Worm (Caenorhabditis elegans): ENCODE data around the gene tbc-20.

The tbc-20 gene

DNA sequence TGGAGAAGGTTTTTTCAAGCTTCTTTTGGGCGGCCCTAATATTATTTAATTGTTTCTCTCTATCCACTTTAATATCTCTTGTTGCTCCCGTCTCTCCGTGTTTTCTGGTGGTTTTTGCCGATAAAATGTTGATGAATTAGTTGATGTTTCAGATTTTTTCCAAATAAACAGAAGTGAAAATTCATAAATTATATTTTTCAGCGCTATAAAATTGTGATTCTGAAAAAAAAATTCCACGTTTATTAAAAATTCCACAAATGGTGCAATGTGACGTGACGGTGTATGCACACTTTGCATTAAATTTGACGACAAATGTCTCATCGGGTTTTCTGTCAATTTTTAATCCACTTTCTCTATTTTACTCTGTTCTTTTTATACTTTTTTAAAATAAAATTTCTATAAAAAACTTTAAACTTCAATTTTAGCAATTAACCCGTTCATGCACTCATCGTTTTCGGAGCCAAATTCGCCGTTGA is at the start of gene tbc-20:
tbc-20 (plus strand) TSS at position 426 of the 476 bp plus-strand sequence.
- peak; percentile 10 for TF ChIP-seq nhr-43 (tag; optimal IDR thresholded peaks at IDR 0.05; ENCODE audit: poor library complexity, severe bottlenecking)
- TF ChIP-seq pha-4 (tag; optimal IDR thresholded peaks at IDR 0.05), result peak; percentile 57
- TF ChIP-seq unc-39 (tag; optimal IDR thresholded peaks at IDR 0.05), result no peak
- TF ChIP-seq ztf-11 (tag; optimal IDR thresholded peaks at IDR 0.05), result no peak
- no peak for TF ChIP-seq lsy-12 (tag; optimal IDR thresholded peaks at IDR 0.05)
- TF ChIP-seq nhr-11 (tag; optimal IDR thresholded peaks at IDR 0.05), result no peak
- TF ChIP-seq nhr-28 (tag; optimal IDR thresholded peaks at IDR 0.05), result no peak
- peak; percentile 29 for TF ChIP-seq hmg-11 (tag; optimal IDR thresholded peaks at IDR 0.05)
- no peak for TF ChIP-seq mml-1 (tag; optimal IDR thresholded peaks at IDR 0.05)
- no peak for TF ChIP-seq fkh-10 (GFP tag; optimal IDR thresholded peaks at IDR 0.05)
- TF ChIP-seq ceh-82 (tag; optimal IDR thresholded peaks at IDR 0.05), result no peak
- no peak for TF ChIP-seq ceh-28 (tag; optimal IDR thresholded peaks at IDR 0.05)
- TF ChIP-seq nhr-25 (tag; optimal IDR thresholded peaks at IDR 0.05), result no peak
- no peak for TF ChIP-seq egl-5 (tag; optimal IDR thresholded peaks at IDR 0.05)
- TF ChIP-seq R02D3.7 (tag; optimal IDR thresholded peaks at IDR 0.05), result no peak
- peak; percentile 8 for TF ChIP-seq elt-2 (tag; optimal IDR thresholded peaks at IDR 0.05)
- TF ChIP-seq ceh-9 (tag; optimal IDR thresholded peaks at IDR 0.05), result no peak
- TF ChIP-seq nhr-67 (tag; optimal IDR thresholded peaks at IDR 0.05), result no peak
- no peak for TF ChIP-seq mdl-1 (tag; optimal IDR thresholded peaks at IDR 0.05)
- TF ChIP-seq ama-1 (optimal IDR thresholded peaks at IDR 0.05), result no peak
- peak; percentile 4 for TF ChIP-seq pqm-1 (tag; optimal IDR thresholded peaks at IDR 0.05)
- no peak for TF ChIP-seq fkh-2 (tag; optimal IDR thresholded peaks at IDR 0.05)
- no peak for TF ChIP-seq egl-27 (tag; optimal IDR thresholded peaks at IDR 0.05)
- TF ChIP-seq nhr-237 (tag; optimal IDR thresholded peaks at IDR 0.05), result no peak
- no peak for TF ChIP-seq aly-2 (tag; optimal IDR thresholded peaks at IDR 0.05)
- no peak for TF ChIP-seq sea-2 (GFP tag; optimal IDR thresholded peaks at IDR 0.05)
- no peak for TF ChIP-seq nhr-12 (tag; optimal IDR thresholded peaks at IDR 0.05)
- no peak for TF ChIP-seq unc-62 (GFP tag; optimal IDR thresholded peaks at IDR 0.05)
- TF ChIP-seq nfya-1 (tag; optimal IDR thresholded peaks at IDR 0.05; ENCODE audit: insufficient read depth), result peak; percentile 15
- TF ChIP-seq ztf-4 (tag; optimal IDR thresholded peaks at IDR 0.05), result no peak
- no peak for TF ChIP-seq lin-39 (tag; optimal IDR thresholded peaks at IDR 0.05)
- peak; percentile 8 for TF ChIP-seq nhr-23 (tag; optimal IDR thresholded peaks at IDR 0.05)
- no peak for TF ChIP-seq ZK546.5 (tag; optimal IDR thresholded peaks at IDR 0.05)
- peak; percentile 40 for TF ChIP-seq snpc-4 (tag; optimal IDR thresholded peaks at IDR 0.05)
- TF ChIP-seq nhr-77 (tag; optimal IDR thresholded peaks at IDR 0.05), result peak; percentile 32
- TF ChIP-seq daf-12 (tag; optimal IDR thresholded peaks at IDR 0.05), result no peak
- no peak for TF ChIP-seq nhr-76 (tag; optimal IDR thresholded peaks at IDR 0.05)
- TF ChIP-seq jun-1 (tag; optimal IDR thresholded peaks at IDR 0.05), result no peak
- TF ChIP-seq skn-1 (tag; optimal IDR thresholded peaks at IDR 0.05), result peak; percentile 24
- no peak for TF ChIP-seq elt-3 (tag; optimal IDR thresholded peaks at IDR 0.05)

DNA sequence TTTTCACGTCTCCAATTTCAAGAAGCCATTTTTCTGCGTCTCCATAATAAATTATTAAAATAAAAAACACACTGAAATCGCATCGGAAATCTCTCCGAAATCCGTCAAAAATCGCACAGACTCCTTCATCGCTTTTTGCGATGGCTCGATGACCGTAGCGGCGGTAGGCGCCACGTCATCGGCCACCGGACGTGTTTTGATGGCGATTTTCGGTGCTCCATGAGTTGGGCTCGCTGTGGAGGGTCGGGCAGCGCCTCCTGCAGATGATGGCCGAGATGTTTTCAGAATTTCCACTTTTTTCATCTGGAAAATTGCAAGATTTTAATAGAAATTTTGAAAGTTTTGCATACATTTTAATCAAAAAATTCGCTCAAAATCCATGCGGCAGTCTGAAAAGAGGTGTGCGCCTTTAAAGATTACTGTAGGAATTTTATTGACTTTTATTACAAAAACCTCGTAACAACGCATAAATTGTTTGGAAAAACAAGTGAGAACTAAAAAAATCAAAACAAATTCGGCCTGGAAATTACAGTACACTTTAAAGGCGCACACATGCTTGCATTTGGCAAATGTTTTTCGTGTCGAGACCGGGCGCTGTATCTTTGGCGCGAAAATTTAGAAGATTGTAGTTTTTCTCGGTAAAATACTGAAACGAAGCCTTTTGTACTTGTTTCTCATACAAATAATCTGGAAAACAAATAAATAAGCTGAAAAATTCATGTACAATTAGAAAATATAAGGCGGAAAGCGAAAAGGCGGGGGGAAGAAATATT is 45.9 kb upstream of the tbc-20 start, which contains the start of gene smg-9:
smg-9 (minus strand) TSS at position 663 of the 773 bp plus-strand sequence.
- no peak for TF ChIP-seq nhr-77 (tag; optimal IDR thresholded peaks at IDR 0.05)
- TF ChIP-seq eor-1 (tag; optimal IDR thresholded peaks at IDR 0.05), result no peak
- no peak for TF ChIP-seq elt-2 (tag; optimal IDR thresholded peaks at IDR 0.05)
- no peak for TF ChIP-seq nhr-23 (tag; optimal IDR thresholded peaks at IDR 0.05)

DNA sequence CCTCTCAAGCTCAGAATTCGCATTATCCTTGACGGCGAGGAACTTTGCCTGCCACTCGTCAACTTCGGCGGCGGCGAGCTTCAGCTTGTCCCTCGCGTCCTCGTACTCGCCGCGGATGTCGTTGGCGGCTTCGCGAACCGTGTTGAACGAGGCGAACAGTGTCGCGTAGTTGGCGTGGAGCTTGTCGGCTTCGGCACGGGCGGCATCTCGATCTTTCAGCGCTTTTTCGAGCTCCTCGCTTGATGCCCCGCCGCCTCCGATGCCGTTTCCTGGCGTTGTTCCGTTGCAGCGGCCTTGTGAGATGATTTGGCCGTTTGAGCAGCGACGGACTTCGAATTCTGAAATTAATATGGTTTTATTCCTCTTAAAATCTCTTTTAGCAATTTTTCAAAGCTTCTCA is 45.0 kb upstream of the tbc-20 start:
- TF ChIP-seq sea-2 (GFP tag; optimal IDR thresholded peaks at IDR 0.05), result no peak
- no peak for TF ChIP-seq ZK546.5 (tag; optimal IDR thresholded peaks at IDR 0.05)
- no peak for TF ChIP-seq skn-1 (tag; optimal IDR thresholded peaks at IDR 0.05)
- no peak for TF ChIP-seq lin-39 (tag; optimal IDR thresholded peaks at IDR 0.05)

All from whole organism, L3 larva.